Worm (Caenorhabditis elegans) whole organism, midembryonic: ENCODE results near the gene grk-1.

Source experiments
- T22C8.4 ChIP-seq: fragments of 200-800 bp; sonication (Bioruptor generic); IDR thresholded peaks from 2 replicates; pipeline ENCODE4 v1.3.6; 2022; ENCODE audit warnings: missing genetic modification characterization, missing compliant biosample characterization
- cog-1 ChIP-seq: sonication (generic microtip); optimal IDR thresholded peaks from 2 replicates; lab custom pipeline; 2016; ENCODE audit warnings: missing genetic modification characterization, missing compliant biosample characterization
- flt-1 ChIP-seq: fragments of 200-800 bp; sonication (Bioruptor generic); IDR thresholded peaks from 2 replicates; pipeline ENCODE4 v1.3.6; 2022; ENCODE audit warnings: missing genetic modification characterization, missing compliant biosample characterization
- klf-2 ChIP-seq: fragments of 200-800 bp; sonication (Bioruptor generic); conservative IDR thresholded peaks from 2 replicates; pipeline ENCODE4 v1.3.6; 2022; ENCODE audit warnings: missing genetic modification reagents, missing genetic modification characterization, missing compliant biosample characterization
- med-1 ChIP-seq: sonication (generic microtip); optimal IDR thresholded peaks from 2 replicates; lab custom pipeline; 2017; ENCODE audit warnings: missing genetic modification characterization, mild to moderate bottlenecking, missing compliant biosample characterization, antibody characterized with exemption, missing genetic modification reagents; ENCODE audit not compliant: insufficient read depth
- ref-1 ChIP-seq: fragments of 200-800 bp; sonication (Bioruptor generic); conservative IDR thresholded peaks from 2 replicates; pipeline ENCODE4 v1.3.6; 2022; ENCODE audit warnings: missing genetic modification reagents, missing genetic modification characterization, missing compliant biosample characterization
- tab-1 ChIP-seq: fragments of 200-800 bp; sonication (Bioruptor generic); IDR thresholded peaks from 2 replicates; pipeline ENCODE4 v1.3.6; 2022; ENCODE audit warnings: missing genetic modification characterization, missing compliant biosample characterization
- ztf-23 ChIP-seq: fragments of 200-800 bp; sonication (Bioruptor generic); IDR thresholded peaks from 2 replicates; pipeline ENCODE4 v1.3.6; 2022; ENCODE audit warnings: missing genetic modification reagents, missing genetic modification characterization, missing compliant biosample characterization
- ztf-29 ChIP-seq: fragments of 200-800 bp; sonication (Bioruptor generic); IDR thresholded peaks from 2 replicates; pipeline ENCODE4 v1.3.6; 2022; ENCODE audit warnings: missing genetic modification reagents, missing genetic modification characterization, missing compliant biosample characterization

grk-1 gene

ce11 chrX:10000635-10001034 lies 1.6 kb upstream of the grk-1 start, which contains the start of gene F19C6.2:
TSS of gene F19C6.2 (plus strand) at chrX:10000935.
- no peak for TF ChIP-seq med-1
- no peak for TF ChIP-seq T22C8.4 (GFP tag; lab: Robert Waterston, UW)
- no peak for TF ChIP-seq ztf-23
- TF ChIP-seq klf-2 (GFP tag; lab: Robert Waterston, UW): no peak
- no peak for TF ChIP-seq flt-1 (GFP tag; lab: Robert Waterston, UW)
- no peak for TF ChIP-seq ztf-29 (GFP tag; lab: Robert Waterston, UW)
- TF ChIP-seq cog-1: no peak
- TF ChIP-seq tab-1 (GFP tag; lab: Robert Waterston, UW): no peak
- TF ChIP-seq ref-1 (GFP tag; lab: Robert Waterston, UW): no peak

ce11 chrX:9999599-10000201 lies 692 bp upstream of the grk-1 start:
- peak; percentile 92 for TF ChIP-seq cog-1
- TF ChIP-seq klf-2 (GFP tag; lab: Robert Waterston, UW): no peak
- 0 out of 2 replicates have a peak, but pooled peaks have one; percentile 7 for TF ChIP-seq ztf-29 (GFP tag; lab: Robert Waterston, UW)
- peak; percentile 70 for TF ChIP-seq T22C8.4 (GFP tag; lab: Robert Waterston, UW)
- TF ChIP-seq ref-1 (GFP tag; lab: Robert Waterston, UW): no peak
- no peak for TF ChIP-seq tab-1 (GFP tag; lab: Robert Waterston, UW)
- TF ChIP-seq flt-1 (GFP tag; lab: Robert Waterston, UW): peak; percentile 74; the same call in 1 of the 2 replicates
- no peak for TF ChIP-seq med-1
- TF ChIP-seq ztf-23: peak; percentile 51; the same call in 1 of the 2 replicates

ce11 chrX:9997344-9997743 lies 1.7 kb downstream of the grk-1 start:
- TF ChIP-seq ztf-29 (GFP tag; lab: Robert Waterston, UW) (no peak), med-1 (no peak), tab-1 (GFP tag; lab: Robert Waterston, UW) (no peak), klf-2 (GFP tag; lab: Robert Waterston, UW) (no peak), ref-1 (GFP tag; lab: Robert Waterston, UW) (no peak), flt-1 (GFP tag; lab: Robert Waterston, UW) (no peak), cog-1 (no peak), T22C8.4 (GFP tag; lab: Robert Waterston, UW) (no peak), ztf-23 (no peak)

DNA sequence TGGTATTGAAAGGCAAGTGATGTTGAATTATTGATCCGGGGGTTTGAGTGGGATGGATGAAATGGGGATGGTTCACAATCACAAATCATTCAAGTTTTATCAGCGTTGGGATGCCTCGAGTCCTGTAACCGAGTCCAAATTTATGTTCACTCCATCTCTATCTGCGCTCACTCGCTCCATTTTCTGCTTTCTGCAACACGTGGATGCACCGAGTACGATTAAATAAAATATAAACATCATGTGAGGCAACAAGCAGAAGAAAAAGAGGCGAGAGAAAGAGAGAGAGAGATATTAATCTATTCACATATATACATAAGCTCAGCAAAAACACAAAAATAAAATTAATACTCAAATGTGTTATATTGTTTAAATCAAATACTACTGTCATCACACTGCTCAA lies 5.9 kb downstream of the grk-1 start:
- TF ChIP-seq cog-1 (no peak), ztf-23 (no peak), ref-1 (GFP tag; lab: Robert Waterston, UW) (no peak), T22C8.4 (GFP tag; lab: Robert Waterston, UW) (no peak), med-1 (no peak), flt-1 (GFP tag; lab: Robert Waterston, UW) (no peak), ztf-29 (GFP tag; lab: Robert Waterston, UW) (no peak), klf-2 (GFP tag; lab: Robert Waterston, UW) (no peak), tab-1 (GFP tag; lab: Robert Waterston, UW) (no peak)

DNA sequence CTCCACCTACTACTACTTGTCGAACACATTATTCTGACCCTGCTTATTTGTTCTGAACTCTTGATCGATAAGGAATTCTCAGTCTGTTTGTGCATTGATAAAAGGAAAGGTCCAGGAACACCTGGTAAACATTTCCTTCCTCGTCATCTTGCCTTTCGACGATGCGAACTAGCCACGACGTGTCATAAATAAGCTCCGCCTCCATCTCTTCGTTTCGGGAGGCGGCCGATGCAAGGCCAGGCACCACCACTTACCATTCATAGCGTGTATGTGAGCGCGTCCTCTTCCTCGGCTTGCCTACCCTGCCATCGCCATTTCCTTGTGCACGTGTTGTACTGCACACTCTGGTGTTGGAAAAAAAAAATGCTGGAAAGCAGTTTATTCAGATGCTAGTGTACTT lies 10.1 kb downstream of the grk-1 start:
- peak; percentile 9; the same call in 1 of the 2 replicates for TF ChIP-seq ztf-29 (GFP tag; lab: Robert Waterston, UW)
- no peak for TF ChIP-seq ztf-23

ce11 chrX:9987166-9987565 lies 11.8 kb downstream of the grk-1 start:
- no peak for TF ChIP-seq tab-1 (GFP tag; lab: Robert Waterston, UW)
- TF ChIP-seq ref-1 (GFP tag; lab: Robert Waterston, UW): no peak
- TF ChIP-seq ztf-23: no peak
- no peak for TF ChIP-seq flt-1 (GFP tag; lab: Robert Waterston, UW)
- no peak for TF ChIP-seq cog-1
- no peak for TF ChIP-seq klf-2 (GFP tag; lab: Robert Waterston, UW)
- no peak for TF ChIP-seq med-1
- TF ChIP-seq T22C8.4 (GFP tag; lab: Robert Waterston, UW): no peak
- no peak for TF ChIP-seq ztf-29 (GFP tag; lab: Robert Waterston, UW)

DNA sequence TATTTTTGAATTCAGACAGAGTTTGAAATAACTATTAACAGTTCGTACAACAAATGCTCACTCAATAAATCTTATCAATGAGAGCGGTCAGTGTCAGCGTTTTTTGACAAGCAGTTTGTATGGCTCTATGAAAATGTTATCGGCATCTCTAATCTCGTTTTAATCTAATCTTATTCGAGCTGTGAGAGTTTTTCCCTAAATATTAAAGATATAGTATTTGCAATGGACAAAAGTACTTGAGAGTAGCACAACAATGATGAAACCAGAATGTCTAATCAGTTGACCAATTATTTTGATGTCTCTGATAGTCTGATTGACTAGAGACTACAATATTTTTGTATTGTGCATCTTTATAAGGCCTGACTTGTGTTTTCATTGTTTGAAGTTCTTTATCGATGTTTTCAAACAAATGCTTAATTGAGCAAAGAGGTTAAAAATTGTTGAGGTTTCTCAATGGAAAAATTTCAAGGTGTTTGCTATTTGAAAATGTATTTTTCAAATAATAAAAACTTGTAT lies 14.1 kb downstream of the grk-1 start, which contains the start of gene F19C6.5:
F19C6.5 (minus strand) TSS at position 51 of the 516 bp plus-strand sequence.
- TF ChIP-seq flt-1 (GFP tag; lab: Robert Waterston, UW) (no peak), cog-1 (no peak), ref-1 (GFP tag; lab: Robert Waterston, UW) (no peak), T22C8.4 (GFP tag; lab: Robert Waterston, UW) (no peak), tab-1 (GFP tag; lab: Robert Waterston, UW) (no peak)

DNA sequence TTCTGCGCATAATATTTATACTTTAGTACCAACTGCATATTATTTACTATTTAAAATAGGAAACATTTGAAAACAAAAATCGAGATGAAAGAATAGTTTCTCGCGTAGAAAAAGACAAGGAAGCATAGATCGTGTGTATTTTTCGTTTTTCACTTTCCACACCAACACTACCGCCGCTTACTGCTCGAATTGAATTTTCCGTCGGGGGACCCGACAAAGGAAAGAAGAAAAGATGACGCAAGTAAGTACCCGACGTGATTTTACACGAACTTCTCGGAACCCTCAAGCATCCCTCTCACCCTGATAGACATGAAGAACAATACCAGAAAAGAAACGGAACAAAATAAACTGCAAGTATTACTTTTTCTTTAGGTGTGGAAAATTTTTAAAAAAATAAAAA lies 17.7 kb downstream of the grk-1 start:
- no peak for TF ChIP-seq klf-2 (GFP tag; lab: Robert Waterston, UW)
- TF ChIP-seq flt-1 (GFP tag; lab: Robert Waterston, UW): no peak
- no peak for TF ChIP-seq ztf-23
- TF ChIP-seq med-1: no peak
- TF ChIP-seq ref-1 (GFP tag; lab: Robert Waterston, UW): no peak
- no peak for TF ChIP-seq ztf-29 (GFP tag; lab: Robert Waterston, UW)
- TF ChIP-seq cog-1: no peak
- TF ChIP-seq T22C8.4 (GFP tag; lab: Robert Waterston, UW): no peak
- no peak for TF ChIP-seq tab-1 (GFP tag; lab: Robert Waterston, UW)

DNA sequence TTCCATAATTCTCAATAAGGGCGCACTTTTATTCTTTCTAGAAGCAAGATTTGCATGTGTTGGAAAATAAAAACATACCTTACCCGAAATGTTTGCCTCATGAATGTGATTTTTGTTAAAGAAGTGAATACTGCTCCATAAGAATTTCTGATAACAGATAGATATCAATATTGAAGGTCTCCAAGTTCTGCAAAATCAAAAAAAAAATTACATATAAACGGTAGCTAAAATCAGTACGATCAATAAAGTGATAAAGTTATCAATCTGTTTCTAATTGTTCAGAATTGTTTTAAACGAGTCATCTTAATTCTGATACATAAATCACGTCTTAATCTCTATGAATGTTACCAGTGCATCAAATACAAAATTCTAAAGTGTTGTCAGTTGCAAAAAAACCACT lies 22.8 kb downstream of the grk-1 start, which contains the start of gene mgl-1:
mgl-1 (minus strand) TSS at position 101 of the 400 bp plus-strand sequence.
- no peak for TF ChIP-seq T22C8.4 (GFP tag; lab: Robert Waterston, UW)
- TF ChIP-seq med-1: no peak
- no peak for TF ChIP-seq ref-1 (GFP tag; lab: Robert Waterston, UW)
- TF ChIP-seq ztf-29 (GFP tag; lab: Robert Waterston, UW): no peak
- TF ChIP-seq klf-2 (GFP tag; lab: Robert Waterston, UW): no peak
- no peak for TF ChIP-seq cog-1
- no peak for TF ChIP-seq ztf-23
- no peak for TF ChIP-seq flt-1 (GFP tag; lab: Robert Waterston, UW)
- no peak for TF ChIP-seq tab-1 (GFP tag; lab: Robert Waterston, UW)

- TF ChIP-seq cog-1 (no peak), klf-2 (GFP tag; lab: Robert Waterston, UW) (no peak), ref-1 (GFP tag; lab: Robert Waterston, UW) (no peak), ztf-29 (GFP tag; lab: Robert Waterston, UW) (no peak), ztf-23 (no peak), flt-1 (GFP tag; lab: Robert Waterston, UW) (no peak), T22C8.4 (GFP tag; lab: Robert Waterston, UW) (no peak), med-1 (no peak), tab-1 (GFP tag; lab: Robert Waterston, UW) (no peak)
Measured at ce11 chrX:9965275-9965674, 33.7 kb downstream of the grk-1 start, which contains the start of gene pssy-1. TSS of gene pssy-1 (plus strand) at chrX:9965592.
